Worm (Caenorhabditis elegans) whole organism, young adult: Measurements from ENCODE around the gene exos-4.1.
A peak's percentile ranks its signal among the peaks of the same experiment; 100 is the strongest.

Experiments used
- B0019.2 ChIP-seq: fragments of 200-800 bp; sonication (Bioruptor generic); conservative IDR thresholded peaks from 2 replicates; pipeline ENCODE4 v1.3.6; 2022; ENCODE audit warnings: missing genetic modification reagents, missing genetic modification characterization, missing compliant biosample characterization
- B0261.1 ChIP-seq: sonication (generic microtip); optimal IDR thresholded peaks from 2 replicates; lab custom pipeline; 2016; ENCODE audit warnings: mild to moderate bottlenecking, missing genetic modification characterization, moderate library complexity, missing compliant biosample characterization
- B0336.3 ChIP-seq: fragments of 200-800 bp; sonication (Bioruptor generic); IDR thresholded peaks from 2 replicates; pipeline ENCODE4 v1.3.6; 2022; ENCODE audit warnings: missing genetic modification characterization, missing compliant biosample characterization
- F10E7.11 ChIP-seq: sonication (generic microtip); optimal IDR thresholded peaks from 2 replicates; lab custom pipeline; 2017; ENCODE audit warnings: mild to moderate bottlenecking, missing genetic modification characterization, moderate library complexity, missing compliant biosample characterization
- F22D6.2 ChIP-seq: sonication (generic microtip); optimal IDR thresholded peaks from 2 replicates; lab custom pipeline; 2016; ENCODE audit warnings: mild to moderate bottlenecking, missing genetic modification characterization, missing compliant biosample characterization
- F23B12.7 ChIP-seq: sonication (generic microtip); optimal IDR thresholded peaks from 2 replicates; lab custom pipeline; 2017; ENCODE audit warnings: missing genetic modification characterization, mild to moderate bottlenecking, missing compliant biosample characterization, antibody characterized with exemption, moderate library complexity; ENCODE audit not compliant: insufficient read depth
- F33H1.4 ChIP-seq: fragments of 200-800 bp; sonication (Bioruptor generic); IDR thresholded peaks from 2 replicates; pipeline ENCODE4 v1.3.6; 2022; ENCODE audit warnings: missing genetic modification reagents, missing genetic modification characterization, missing compliant biosample characterization
- F49E8.2 ChIP-seq: sonication (generic microtip); optimal IDR thresholded peaks from 3 replicates; lab custom pipeline; 2017; ENCODE audit warnings: missing genetic modification characterization, mild to moderate bottlenecking, missing compliant biosample characterization, antibody characterized with exemption, moderate library complexity; ENCODE audit not compliant: insufficient read depth
- F52B5.7 ChIP-seq: sonication (generic microtip); optimal IDR thresholded peaks from 2 replicates; lab custom pipeline; 2016; ENCODE audit warnings: mild to moderate bottlenecking, missing genetic modification characterization, missing compliant biosample characterization
- F55B11.4 ChIP-seq: sonication (generic microtip); optimal IDR thresholded peaks from 2 replicates; lab custom pipeline; 2016; ENCODE audit warnings: missing compliant biosample characterization, missing genetic modification characterization, borderline replicate concordance; ENCODE audit not compliant: insufficient read depth
- K11D2.4 ChIP-seq: fragments of 200-800 bp; sonication (Bioruptor generic); IDR thresholded peaks from 2 replicates; pipeline ENCODE4 v1.3.6; 2022; ENCODE audit warnings: missing genetic modification reagents, missing genetic modification characterization, missing compliant biosample characterization
- T07F8.4 ChIP-seq: sonication (generic microtip); optimal IDR thresholded peaks from 2 replicates; lab custom pipeline; 2016; ENCODE audit warnings: mild to moderate bottlenecking, missing genetic modification characterization, moderate library complexity, missing compliant biosample characterization
- Y67H2A.10 ChIP-seq: fragments of 200-800 bp; sonication (Bioruptor generic); conservative IDR thresholded peaks from 2 replicates; pipeline ENCODE4 v1.3.6; 2022; ENCODE audit warnings: missing genetic modification reagents, missing genetic modification characterization, missing compliant biosample characterization
- Y95B8A.8 ChIP-seq: fragments of 200-800 bp; sonication (Bioruptor generic); IDR thresholded peaks from 2 replicates; pipeline ENCODE4 v1.3.6; 2022; ENCODE audit warnings: missing genetic modification reagents, missing genetic modification characterization, missing compliant biosample characterization
- ZK185.1 ChIP-seq: sonication (generic microtip); optimal IDR thresholded peaks from 2 replicates; lab custom pipeline; 2016; ENCODE audit warnings: mild to moderate bottlenecking, missing genetic modification characterization, missing compliant biosample characterization; ENCODE audit not compliant: poor library complexity, severe bottlenecking
- attf-3 ChIP-seq: fragments of 200-800 bp; sonication (Bioruptor generic); conservative IDR thresholded peaks from 2 replicates; pipeline ENCODE4 v1.3.6; 2022; ENCODE audit warnings: missing genetic modification reagents, missing genetic modification characterization, missing compliant biosample characterization
- bed-1 ChIP-seq: fragments of 200-800 bp; sonication (Bioruptor generic); IDR thresholded peaks from 2 replicates; pipeline ENCODE4 v1.3.6; 2022; ENCODE audit warnings: missing genetic modification reagents, missing genetic modification characterization, missing compliant biosample characterization
- cebp-2 ChIP-seq: fragments of 200-800 bp; sonication (Bioruptor generic); IDR thresholded peaks from 2 replicates; pipeline ENCODE4 v1.3.6; 2022; ENCODE audit warnings: missing genetic modification characterization, missing compliant biosample characterization
- ceh-27 ChIP-seq: fragments of 200-800 bp; sonication (Bioruptor generic); optimal IDR thresholded peaks from 2 replicates; lab custom pipeline; 2018; ENCODE audit warnings: mild to moderate bottlenecking, missing genetic modification characterization, moderate library complexity, missing compliant biosample characterization
- ceh-58 ChIP-seq: fragments of 200-800 bp; sonication (Bioruptor generic); IDR thresholded peaks from 2 replicates; pipeline ENCODE4 v1.3.6; 2022; ENCODE audit warnings: missing genetic modification characterization, missing compliant biosample characterization
- chd-7 ChIP-seq: sonication (generic microtip); optimal IDR thresholded peaks from 2 replicates; lab custom pipeline; 2016; ENCODE audit warnings: mild to moderate bottlenecking, missing genetic modification characterization, moderate library complexity, missing compliant biosample characterization
- die-1 ChIP-seq: sonication (generic microtip); optimal IDR thresholded peaks from 2 replicates; lab custom pipeline; 2016; ENCODE audit warnings: missing genotype, mild to moderate bottlenecking, missing genetic modification characterization, missing compliant biosample characterization
- dpl-1 ChIP-seq: fragments of 150-350 bp; optimal IDR thresholded peaks from 2 replicates; lab custom pipeline; 2014; ENCODE audit warnings: missing biosample characterization, missing genetic modification reagents, missing genetic modification characterization
- egl-44 ChIP-seq: fragments of 200-800 bp; sonication (Bioruptor generic); IDR thresholded peaks from 2 replicates; pipeline ENCODE4 v1.3.6; 2022; ENCODE audit warnings: missing genetic modification reagents, missing genetic modification characterization, missing compliant biosample characterization
- egrh-3 ChIP-seq: fragments of 200-800 bp; sonication (Bioruptor generic); IDR thresholded peaks from 2 replicates; pipeline ENCODE4 v1.3.6; 2022; ENCODE audit warnings: missing genetic modification reagents, missing genetic modification characterization, missing compliant biosample characterization
- ets-4 ChIP-seq: fragments of 200-800 bp; sonication (Bioruptor generic); optimal IDR thresholded peaks from 2 replicates; lab custom pipeline; 2018; ENCODE audit warnings: mild to moderate bottlenecking, missing genetic modification characterization, missing compliant biosample characterization
- gei-17 ChIP-seq: fragments of 200-800 bp; sonication (Bioruptor generic); optimal IDR thresholded peaks from 2 replicates; lab custom pipeline; 2018; ENCODE audit warnings: mild to moderate bottlenecking, missing genetic modification characterization, missing compliant biosample characterization
- hsf-1 ChIP-seq: fragments of 200-800 bp; sonication (Bioruptor generic); IDR thresholded peaks from 2 replicates; pipeline ENCODE4 v1.3.6; 2022; ENCODE audit warnings: missing genetic modification reagents, missing genetic modification characterization, missing compliant biosample characterization
- lag-1 ChIP-seq: fragments of 200-800 bp; sonication (Bioruptor generic); IDR thresholded peaks from 2 replicates; pipeline ENCODE4 v1.3.6; 2022; ENCODE audit warnings: missing genetic modification reagents, missing genetic modification characterization, missing compliant biosample characterization
- lin-40 ChIP-seq: sonication (generic microtip); optimal IDR thresholded peaks from 2 replicates; lab custom pipeline; 2016; ENCODE audit warnings: missing genetic modification characterization, mild to moderate bottlenecking, missing compliant biosample characterization, missing genotype, missing genetic modification reagents
- mes-4 ChIP-seq: sonication (generic microtip); optimal IDR thresholded peaks from 2 replicates; lab custom pipeline; 2016; ENCODE audit warnings: missing genotype, missing genetic modification characterization, missing compliant biosample characterization
- nfyb-1 ChIP-seq: fragments of 200-800 bp; sonication (Bioruptor generic); IDR thresholded peaks from 2 replicates; pipeline ENCODE4 v1.3.6; 2022; ENCODE audit warnings: missing genetic modification reagents, missing genetic modification characterization, missing compliant biosample characterization
- nhr-120 ChIP-seq: fragments of 200-800 bp; sonication (Bioruptor generic); IDR thresholded peaks from 2 replicates; pipeline ENCODE4 v1.3.6; 2022; ENCODE audit warnings: missing genetic modification characterization, missing compliant biosample characterization
- nhr-179 ChIP-seq: sonication (generic microtip); optimal IDR thresholded peaks from 2 replicates; lab custom pipeline; 2016; ENCODE audit warnings: mild to moderate bottlenecking, missing genetic modification characterization, missing compliant biosample characterization
- nhr-27 ChIP-seq: fragments of 200-800 bp; sonication (Bioruptor generic); optimal IDR thresholded peaks from 2 replicates; lab custom pipeline; 2018; ENCODE audit warnings: mild to moderate bottlenecking, missing genetic modification characterization, moderate library complexity, missing compliant biosample characterization
- nhr-80 ChIP-seq: sonication (generic microtip); optimal IDR thresholded peaks from 2 replicates; lab custom pipeline; 2016; ENCODE audit warnings: missing genetic modification characterization, missing compliant biosample characterization
- rec-8 ChIP-seq, 2 experiments: sonication (generic microtip); optimal IDR thresholded peaks; 2 replicates each; lab custom pipeline; 2016; ENCODE audit warnings: mild to moderate bottlenecking in 2 of 2, missing genetic modification characterization in 2 of 2, missing genetic modification reagents in 2 of 2, missing genotype in 2 of 2, missing biosample characterization in 1 of 2, missing compliant biosample characterization in 1 of 2, moderate library complexity in 1 of 2
- repo-1 ChIP-seq: sonication (generic microtip); optimal IDR thresholded peaks from 2 replicates; lab custom pipeline; 2017; ENCODE audit warnings: mild to moderate bottlenecking, missing genetic modification characterization, missing compliant biosample characterization
- snpc-4 ChIP-seq, 5 experiments: fragments of 150-350 bp in 1 of 5; sonication (generic microtip) in 4 of 5; optimal IDR thresholded peaks; 2 replicates each; lab custom pipeline; 2014 to 2018; ENCODE audit warnings: missing genetic modification characterization in 5 of 5, missing biosample characterization in 3 of 5, antibody characterized with exemption in 2 of 5, mild to moderate bottlenecking in 2 of 5, missing compliant biosample characterization in 2 of 5, missing genotype in 2 of 5, moderate library complexity in 2 of 5, missing genetic modification reagents in 1 of 5
- somi-1 ChIP-seq: fragments of 200-800 bp; sonication (Bioruptor generic); optimal IDR thresholded peaks from 2 replicates; lab custom pipeline; 2018; ENCODE audit warnings: mild to moderate bottlenecking, missing genetic modification characterization, missing compliant biosample characterization
- sptf-2 ChIP-seq: fragments of 200-800 bp; sonication (Bioruptor generic); optimal IDR thresholded peaks from 2 replicates; lab custom pipeline; 2018; ENCODE audit warnings: mild to moderate bottlenecking, missing genetic modification characterization, missing compliant biosample characterization
- tbp1 ChIP-seq: fragments of 200-800 bp; sonication (Bioruptor generic); optimal IDR thresholded peaks from 2 replicates; lab custom pipeline; 2018; ENCODE audit warnings: mild to moderate bottlenecking, missing genetic modification characterization, missing compliant biosample characterization
- zfh-2 ChIP-seq: fragments of 200-800 bp; sonication (Bioruptor generic); conservative IDR thresholded peaks from 2 replicates; pipeline ENCODE4 v1.3.6; 2022; ENCODE audit warnings: missing genetic modification reagents, missing genetic modification characterization, missing compliant biosample characterization
- ztf-26 ChIP-seq: sonication (generic microtip); optimal IDR thresholded peaks from 2 replicates; lab custom pipeline; 2017; ENCODE audit warnings: missing genetic modification characterization, missing compliant biosample characterization
- ztf-3 ChIP-seq: fragments of 200-800 bp; sonication (Bioruptor generic); optimal IDR thresholded peaks from 2 replicates; lab custom pipeline; 2018; ENCODE audit warnings: mild to moderate bottlenecking, missing genetic modification characterization, missing compliant biosample characterization
- ztf-6 ChIP-seq: fragments of 200-800 bp; sonication (Bioruptor generic); IDR thresholded peaks from 2 replicates; pipeline ENCODE4 v1.3.6; 2022; ENCODE audit warnings: missing genetic modification reagents, missing genetic modification characterization, missing compliant biosample characterization

The exos-4.1 gene

DNA sequence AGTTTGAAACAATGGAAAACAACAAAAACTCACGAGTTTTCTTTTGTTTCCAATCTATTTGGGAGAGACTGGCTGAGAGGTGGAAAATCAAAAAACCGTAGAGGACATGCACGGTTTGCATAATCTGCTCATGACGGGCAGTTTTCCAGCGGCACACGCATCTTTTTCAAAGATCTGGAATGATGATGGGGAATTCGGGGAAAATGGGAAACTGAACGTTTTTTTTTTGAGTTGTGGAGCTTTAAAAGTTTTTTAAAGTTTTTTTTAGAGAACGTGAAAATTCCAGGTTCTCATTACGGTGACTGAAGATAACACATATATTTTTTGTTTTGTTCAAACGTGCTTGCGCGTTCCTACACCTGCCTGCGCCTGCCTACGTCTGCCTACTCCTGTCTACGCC lies 22.2 kb upstream of the exos-4.1 start, which contains the start of gene C39E9.7 (continued):
- TF ChIP-seq dpl-1 (GFP tag; lab: Kevin White, UChicago) (no peak), ztf-26 (no peak)

DNA sequence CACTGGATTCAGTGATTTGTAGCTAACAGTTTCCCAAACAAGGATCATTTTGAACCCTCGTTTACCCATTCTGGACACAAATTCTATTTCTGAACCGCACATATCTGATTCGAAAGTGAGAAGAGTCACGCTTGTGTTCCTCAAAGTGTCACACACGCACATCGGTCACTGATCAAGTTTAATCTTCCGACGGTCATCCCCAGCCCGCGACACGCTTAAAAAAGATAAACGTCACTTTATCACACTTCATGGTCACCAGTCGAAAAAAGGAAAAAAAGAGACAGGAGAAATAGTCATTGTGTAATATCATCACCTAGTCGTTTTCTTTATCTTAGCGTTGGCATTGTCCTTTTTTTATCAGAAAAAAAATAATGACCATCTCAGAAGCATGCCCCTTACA lies 21.1 kb upstream of the exos-4.1 start:
- no peak for TF ChIP-seq ceh-27 (GFP tag; lab: Kevin White, UChicago)
- no peak for TF ChIP-seq B0019.2 (GFP tag; lab: Robert Waterston, UW)
- TF ChIP-seq lag-1 (GFP tag; lab: Robert Waterston, UW) = no peak
- TF ChIP-seq ZK185.1 (tag; lab: Kevin White, UChicago) = no peak
- TF ChIP-seq rec-8 (tag; optimal IDR thresholded peaks at IDR 0.05; lab: Kevin White, UChicago) = no peak
- TF ChIP-seq chd-7 (tag; lab: Kevin White, UChicago) = peak; percentile 33
- peak; percentile 17 for TF ChIP-seq lin-40
- TF ChIP-seq nfyb-1 (GFP tag; lab: Robert Waterston, UW) = no peak
- TF ChIP-seq nhr-27 (tag; lab: Kevin White, UChicago) = no peak
- peak; percentile 78 for TF ChIP-seq ztf-26
- no peak for TF ChIP-seq nhr-120
- TF ChIP-seq F10E7.11 (tag; lab: Kevin White, UChicago) = no peak
- peak; percentile 17 for TF ChIP-seq somi-1 (GFP tag; lab: Kevin White, UChicago)
- TF ChIP-seq T07F8.4 (tag; lab: Kevin White, UChicago) = no peak
- no peak for TF ChIP-seq Y95B8A.8
- TF ChIP-seq egrh-3 (GFP tag; lab: Robert Waterston, UW) = no peak
- no peak for TF ChIP-seq F22D6.2 (tag; lab: Kevin White, UChicago)
- TF ChIP-seq B0336.3 (GFP tag; lab: Robert Waterston, UW) = no peak
- no peak for TF ChIP-seq F55B11.4 (tag; lab: Kevin White, UChicago)
- TF ChIP-seq ztf-6 (GFP tag; lab: Robert Waterston, UW) = no peak
- TF ChIP-seq tbp1 (GFP tag; lab: Kevin White, UChicago) = no peak
- no peak for TF ChIP-seq zfh-2 (GFP tag; lab: Robert Waterston, UW)
- TF ChIP-seq ceh-58 (GFP tag; lab: Robert Waterston, UW) = no peak
- TF ChIP-seq F33H1.4 (GFP tag; lab: Robert Waterston, UW) = no peak
- no peak for TF ChIP-seq F52B5.7 (tag; lab: Kevin White, UChicago)
- TF ChIP-seq bed-1 = no peak
- no peak for TF ChIP-seq mes-4 (tag; lab: Kevin White, UChicago)
- peak; percentile 63 for TF ChIP-seq die-1 (tag; lab: Kevin White, UChicago)
- no peak for TF ChIP-seq nhr-179
- TF ChIP-seq F23B12.7 (tag; lab: Kevin White, UChicago) = no peak
- no peak for TF ChIP-seq attf-3 (GFP tag; lab: Robert Waterston, UW)
- TF ChIP-seq ztf-3 (GFP tag; lab: Kevin White, UChicago) = no peak
- no peak for TF ChIP-seq gei-17 (GFP tag; lab: Kevin White, UChicago)
- TF ChIP-seq snpc-4 (GFP tag; optimal IDR thresholded peaks at IDR 0.05; lab: Kevin White, UChicago) = no peak
- no peak for TF ChIP-seq snpc-4 (tag; optimal IDR thresholded peaks at IDR 0.05; lab: Kevin White, UChicago)
- TF ChIP-seq F49E8.2 (tag; lab: Kevin White, UChicago) = no peak
- TF ChIP-seq egl-44 (GFP tag; lab: Robert Waterston, UW) = no peak
- TF ChIP-seq K11D2.4 (GFP tag; lab: Robert Waterston, UW) = 0 out of 2 replicates have a peak, but pooled peaks have one; percentile 30
- no peak for TF ChIP-seq repo-1 (tag; lab: Kevin White, UChicago)
- TF ChIP-seq hsf-1 (GFP tag; lab: Robert Waterston, UW) = no peak
- TF ChIP-seq sptf-2 = no peak
- TF ChIP-seq B0261.1 (tag; lab: Kevin White, UChicago) = no peak
- no peak for TF ChIP-seq ets-4 (GFP tag; lab: Kevin White, UChicago)
- TF ChIP-seq Y67H2A.10 (GFP tag; lab: Robert Waterston, UW) = no peak
- TF ChIP-seq nhr-80 (tag; lab: Kevin White, UChicago) = no peak
- no peak for TF ChIP-seq cebp-2 (GFP tag; lab: Robert Waterston, UW)
